Worm (Caenorhabditis elegans) whole organism, early embryonic: ENCODE measurements around the gene ced-10.

Experiments used
- B0310.2 ChIP-seq: sonication (generic microtip); optimal IDR thresholded peaks from 2 replicates; lab custom pipeline; 2016; ENCODE audit warnings: mild to moderate bottlenecking, missing genetic modification characterization, missing compliant biosample characterization
- F13C5.2 ChIP-seq: sonication (generic microtip); optimal IDR thresholded peaks from 2 replicates; lab custom pipeline; 2017; ENCODE audit warnings: mild to moderate bottlenecking, missing genetic modification characterization, inconsistent platforms, missing compliant biosample characterization
- aly-1 ChIP-seq: sonication (generic microtip); optimal IDR thresholded peaks from 2 replicates; lab custom pipeline; 2016; ENCODE audit warnings: missing genetic modification characterization, missing compliant biosample characterization
- ama-1 ChIP-seq: fragments of 150-350 bp; optimal IDR thresholded peaks from 2 replicates; lab custom pipeline; 2014
- ceh-13 ChIP-seq: fragments of 200-800 bp; sonication (Bioruptor generic); optimal IDR thresholded peaks from 2 replicates; lab custom pipeline; 2018; ENCODE audit warnings: mild to moderate bottlenecking, missing genetic modification characterization, missing compliant biosample characterization
- ceh-36 ChIP-seq: sonication (generic microtip); optimal IDR thresholded peaks from 2 replicates; lab custom pipeline; 2016; ENCODE audit warnings: missing genetic modification characterization, inconsistent platforms, missing compliant biosample characterization
- ets-7 ChIP-seq: sonication (generic microtip); optimal IDR thresholded peaks from 2 replicates; lab custom pipeline; 2016; ENCODE audit warnings: missing genotype, missing genetic modification characterization, missing compliant biosample characterization
- flt-1 ChIP-seq: fragments of 200-800 bp; sonication (Bioruptor generic); IDR thresholded peaks from 2 replicates; pipeline ENCODE4 v1.3.6; 2022; ENCODE audit warnings: missing genetic modification characterization, missing compliant biosample characterization
- hmbx-1 ChIP-seq: sonication (generic microtip); optimal IDR thresholded peaks from 2 replicates; lab custom pipeline; 2016; ENCODE audit warnings: mild to moderate bottlenecking, missing genetic modification characterization, missing compliant biosample characterization
- hmg-4 ChIP-seq: fragments of 200-800 bp; sonication (Bioruptor generic); optimal IDR thresholded peaks from 2 replicates; lab custom pipeline; 2018; ENCODE audit warnings: mild to moderate bottlenecking, missing genetic modification characterization, missing compliant biosample characterization
- hnd-1 ChIP-seq: sonication (generic microtip); optimal IDR thresholded peaks from 2 replicates; lab custom pipeline; 2016; ENCODE audit warnings: missing genetic modification characterization, missing compliant biosample characterization
- pes-1 ChIP-seq: fragments of 200-800 bp; sonication (Bioruptor generic); IDR thresholded peaks from 2 replicates; pipeline ENCODE4 v1.3.6; 2022; ENCODE audit warnings: missing genetic modification reagents, missing genetic modification characterization, missing compliant biosample characterization
- scrt-1 ChIP-seq: fragments of 200-800 bp; sonication (Bioruptor generic); IDR thresholded peaks from 2 replicates; pipeline ENCODE4 v1.3.6; 2022; ENCODE audit warnings: missing genetic modification characterization, missing compliant biosample characterization
- sea-1 ChIP-seq: fragments of 200-800 bp; sonication (Bioruptor generic); conservative IDR thresholded peaks from 2 replicates; pipeline ENCODE4 v1.3.6; 2022; ENCODE audit warnings: missing genetic modification characterization, missing compliant biosample characterization
- tbx-11 ChIP-seq: fragments of 200-800 bp; sonication (Bioruptor generic); IDR thresholded peaks from 2 replicates; pipeline ENCODE4 v1.3.6; 2022; ENCODE audit warnings: missing genetic modification characterization, missing compliant biosample characterization
- tbx-37 ChIP-seq: fragments of 200-800 bp; sonication (Bioruptor generic); conservative IDR thresholded peaks from 2 replicates; pipeline ENCODE4 v1.3.6; 2022; ENCODE audit warnings: missing genetic modification reagents, missing genetic modification characterization, missing compliant biosample characterization
- tra-4 ChIP-seq: sonication (generic microtip); optimal IDR thresholded peaks from 2 replicates; lab custom pipeline; 2017; ENCODE audit warnings: missing genetic modification characterization, missing compliant biosample characterization

The ced-10 gene

DNA sequence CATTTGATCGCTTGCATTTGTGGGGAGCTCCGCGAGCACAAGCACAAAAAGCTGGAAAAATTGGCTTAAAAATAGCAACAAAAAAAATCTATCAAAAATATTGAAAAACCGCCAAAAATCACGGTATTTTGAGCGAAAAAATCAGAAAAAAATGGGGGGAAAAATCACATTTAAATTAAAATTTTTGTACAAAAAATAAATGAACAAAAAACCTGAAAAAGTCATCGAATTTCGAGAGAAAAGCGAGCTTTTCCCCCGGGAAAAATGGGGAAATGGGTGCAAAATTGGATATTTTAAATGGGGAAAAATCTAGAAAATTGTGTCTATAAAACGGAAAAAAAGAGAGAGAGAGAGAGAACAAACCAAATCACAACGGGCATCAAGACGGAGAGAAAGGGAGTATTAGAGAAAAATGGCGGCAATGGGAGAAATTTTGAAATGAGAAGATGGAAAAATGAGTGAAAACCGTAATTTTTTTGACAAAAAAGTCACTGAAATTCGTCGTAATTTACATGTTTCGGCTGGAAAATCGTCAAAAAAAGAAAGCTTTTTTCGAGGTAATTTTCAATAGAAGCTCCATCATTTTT lies at the start of gene ced-10:
ced-10 (minus strand) TSS at position 51 of the 587 bp plus-strand sequence.
- no peak for TF ChIP-seq ceh-13 (GFP tag; lab: Kevin White, UChicago)
- no peak for TF ChIP-seq aly-1 (tag; lab: Kevin White, UChicago)
- no peak for TF ChIP-seq flt-1 (GFP tag; lab: Robert Waterston, UW)
- TF ChIP-seq ceh-36 (tag; lab: Kevin White, UChicago) = no peak

DNA sequence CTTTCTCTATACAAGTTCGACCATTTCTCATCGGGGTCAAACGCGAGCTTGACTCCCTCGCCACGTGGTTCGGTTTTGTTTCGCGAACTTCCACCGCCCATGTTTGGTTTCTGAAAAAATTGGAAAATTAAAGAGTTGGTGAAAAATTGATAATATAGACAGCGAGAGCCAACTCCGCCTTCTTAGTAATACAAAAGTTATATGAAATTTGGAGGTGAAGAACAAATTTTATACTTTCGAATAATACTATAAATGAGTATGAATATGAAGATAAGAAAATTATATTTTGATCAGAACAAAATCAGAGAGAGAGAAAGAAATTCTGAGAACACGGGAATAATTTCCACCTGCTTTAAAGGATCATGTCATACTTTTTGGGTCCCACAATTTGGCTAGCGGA lies 48.0 kb upstream of the ced-10 start, which contains the start of gene osm-9:
osm-9 (minus strand) TSS at position 101 of the 400 bp plus-strand sequence.
- TF ChIP-seq B0310.2 (tag; lab: Kevin White, UChicago) (no peak), scrt-1 (no peak), aly-1 (tag; lab: Kevin White, UChicago) (no peak), tra-4 (tag; lab: Kevin White, UChicago) (no peak), pes-1 (GFP tag; lab: Robert Waterston, UW) (no peak)

DNA sequence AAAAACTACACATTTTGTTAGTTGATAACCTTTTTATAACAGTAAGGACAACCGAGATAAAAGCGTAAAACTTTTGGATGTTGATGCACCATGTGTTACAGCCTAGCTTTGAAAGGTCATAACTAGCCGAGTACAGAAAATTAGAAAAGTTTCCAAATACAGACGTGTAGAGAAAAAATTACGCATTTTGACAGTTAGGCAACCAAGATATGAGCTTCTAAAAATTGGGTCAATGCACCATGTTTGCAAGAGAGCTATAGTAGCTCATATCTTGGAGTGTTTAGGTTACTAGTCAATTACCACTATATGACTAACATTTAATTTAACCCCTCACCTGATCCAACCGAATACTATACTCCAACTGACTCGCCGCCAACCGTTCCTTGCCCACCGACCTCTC lies 43.6 kb upstream of the ced-10 start:
- TF ChIP-seq tra-4 (tag; lab: Kevin White, UChicago) (no peak), F13C5.2 (tag; lab: Kevin White, UChicago) (no peak), aly-1 (tag; lab: Kevin White, UChicago) (no peak), hmg-4 (no peak), sea-1 (no peak), tbx-11 (GFP tag; lab: Robert Waterston, UW) (no peak), flt-1 (GFP tag; lab: Robert Waterston, UW) (no peak), ama-1 (lab: Kevin White, UChicago) (no peak), tbx-37 (no peak), scrt-1 (no peak), ceh-36 (tag; lab: Kevin White, UChicago) (no peak), hmbx-1 (tag; lab: Kevin White, UChicago) (no peak), ceh-13 (GFP tag; lab: Kevin White, UChicago) (no peak), ets-7 (tag; lab: Kevin White, UChicago) (no peak), hnd-1 (tag; lab: Kevin White, UChicago) (no peak), B0310.2 (tag; lab: Kevin White, UChicago) (no peak), pes-1 (GFP tag; lab: Robert Waterston, UW) (no peak)

DNA sequence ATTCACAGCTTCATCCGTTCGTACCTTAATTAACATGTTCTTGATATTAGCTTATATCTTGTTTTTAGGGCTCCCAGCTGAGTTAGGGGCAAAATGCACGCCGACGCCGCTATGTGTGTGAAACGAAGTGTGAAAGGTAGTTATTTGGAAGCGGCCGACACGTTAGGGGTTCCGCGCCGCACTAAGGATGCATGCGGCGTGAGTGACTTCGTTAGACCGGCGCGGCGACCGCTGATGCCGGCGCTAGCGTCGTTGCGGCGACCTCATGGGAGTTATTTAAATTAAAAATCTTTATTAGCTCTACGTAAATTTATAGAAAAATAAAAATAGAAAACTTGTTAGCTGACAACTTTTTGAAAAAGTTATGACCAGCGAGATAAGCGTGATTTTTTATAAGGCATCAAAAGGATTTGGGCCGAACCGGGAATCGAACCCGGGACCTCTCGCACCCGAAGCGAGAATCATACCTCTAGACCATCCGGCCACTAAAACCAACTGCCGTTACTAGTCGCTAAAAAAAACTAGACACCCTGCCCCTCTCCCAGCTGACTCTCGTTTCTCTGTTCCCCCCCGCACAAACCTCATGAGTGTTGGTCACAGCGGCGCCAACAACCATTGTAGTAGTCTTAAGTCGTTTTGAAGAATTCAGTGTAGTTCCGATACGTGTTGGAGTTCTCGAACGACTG lies 42.6 kb upstream of the ced-10 start:
- TF ChIP-seq hmg-4 (peak; percentile 83), ceh-13 (GFP tag; lab: Kevin White, UChicago) (peak; percentile 10), ama-1 (lab: Kevin White, UChicago) (no peak), tra-4 (tag; lab: Kevin White, UChicago) (peak; percentile 68), hmbx-1 (tag; lab: Kevin White, UChicago) (peak; percentile 28), aly-1 (tag; lab: Kevin White, UChicago) (peak; percentile 71), scrt-1 (peak; percentile 80), hnd-1 (tag; lab: Kevin White, UChicago) (peak; percentile 43), flt-1 (GFP tag; lab: Robert Waterston, UW) (peak; percentile 83), B0310.2 (tag; lab: Kevin White, UChicago) (peak; percentile 63), sea-1 (peak; percentile 76), ceh-36 (tag; lab: Kevin White, UChicago) (peak; percentile 68), pes-1 (GFP tag; lab: Robert Waterston, UW) (peak; percentile 88), ets-7 (tag; lab: Kevin White, UChicago) (no peak), F13C5.2 (tag; lab: Kevin White, UChicago) (peak; percentile 12), tbx-11 (GFP tag; lab: Robert Waterston, UW) (peak; percentile 69), tbx-37 (peak; percentile 66; the same call in 1 of the 2 replicates)

DNA sequence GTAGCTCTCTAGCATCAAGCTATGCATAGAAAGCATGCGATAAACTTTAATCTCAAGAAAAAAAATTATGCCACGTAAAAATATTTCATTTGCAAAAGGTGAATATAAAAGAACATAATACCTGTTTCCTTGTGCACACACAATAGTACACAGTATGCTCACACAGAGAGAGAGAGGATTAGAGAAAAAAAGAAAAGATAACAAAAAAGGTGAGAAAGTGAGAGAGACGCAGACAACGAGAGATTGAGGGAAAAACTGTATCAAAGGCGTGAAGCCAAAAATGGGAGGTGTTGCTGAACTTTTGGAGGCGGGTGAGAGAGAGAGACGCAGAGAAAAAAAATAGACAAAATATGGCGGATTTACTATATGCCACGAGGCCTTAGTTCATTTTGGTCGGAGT lies 39.0 kb upstream of the ced-10 start:
- no peak for TF ChIP-seq pes-1 (GFP tag; lab: Robert Waterston, UW)
- TF ChIP-seq tra-4 (tag; lab: Kevin White, UChicago) = no peak
- no peak for TF ChIP-seq ceh-13 (GFP tag; lab: Kevin White, UChicago)
- no peak for TF ChIP-seq ama-1 (lab: Kevin White, UChicago)
- TF ChIP-seq F13C5.2 (tag; lab: Kevin White, UChicago) = no peak
- no peak for TF ChIP-seq hmg-4
- no peak for TF ChIP-seq hmbx-1 (tag; lab: Kevin White, UChicago)
- no peak for TF ChIP-seq hnd-1 (tag; lab: Kevin White, UChicago)
- no peak for TF ChIP-seq ceh-36 (tag; lab: Kevin White, UChicago)
- TF ChIP-seq tbx-11 (GFP tag; lab: Robert Waterston, UW) = no peak
- TF ChIP-seq tbx-37 = no peak
- no peak for TF ChIP-seq aly-1 (tag; lab: Kevin White, UChicago)
- TF ChIP-seq sea-1 = no peak
- TF ChIP-seq B0310.2 (tag; lab: Kevin White, UChicago) = no peak
- TF ChIP-seq flt-1 (GFP tag; lab: Robert Waterston, UW) = no peak
- TF ChIP-seq scrt-1 = no peak

DNA sequence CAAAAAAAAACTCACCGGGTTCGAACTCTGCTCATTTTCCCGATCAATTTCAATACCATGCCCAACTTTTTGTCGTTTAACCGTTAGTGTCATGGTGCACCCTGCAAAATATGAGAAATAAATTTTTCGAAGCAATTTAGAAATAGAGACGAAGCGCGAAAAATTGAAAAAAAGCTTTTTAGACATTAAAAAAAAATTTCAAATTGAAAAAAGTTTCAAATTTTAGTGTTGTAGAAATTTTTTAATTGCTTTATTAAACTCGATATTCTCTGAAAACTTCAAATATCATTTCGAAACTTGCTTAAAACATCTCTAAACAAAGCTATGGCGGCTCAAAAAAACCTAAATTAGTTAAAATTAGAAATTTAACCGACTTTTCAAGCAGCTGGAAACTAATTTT lies 38.2 kb upstream of the ced-10 start, which contains the start of gene nstp-6:
nstp-6 (minus strand) TSS at position 101 of the 400 bp plus-strand sequence.
- TF ChIP-seq tra-4 (tag; lab: Kevin White, UChicago) (no peak), B0310.2 (tag; lab: Kevin White, UChicago) (no peak), ceh-36 (tag; lab: Kevin White, UChicago) (no peak), ama-1 (lab: Kevin White, UChicago) (no peak), pes-1 (GFP tag; lab: Robert Waterston, UW) (no peak), flt-1 (GFP tag; lab: Robert Waterston, UW) (no peak), scrt-1 (no peak), ceh-13 (GFP tag; lab: Kevin White, UChicago) (no peak), ets-7 (tag; lab: Kevin White, UChicago) (no peak), tbx-37 (no peak), hnd-1 (tag; lab: Kevin White, UChicago) (no peak)
